Fruit fly (Drosophila melanogaster): Measurements from ENCODE around the gene CG32986.

The CG32986 gene

dm6 chr2L:8862476-8862875, at the start of gene CG32986:
CG32986 (plus strand) TSS chr2L:8862776.
- TF ChIP-seq CTCF (optimal IDR thresholded peaks at IDR 0.05) (no peak), CG8478 (optimal IDR thresholded peaks at IDR 0.05) (no peak)

- TF ChIP-seq CG8478 (optimal IDR thresholded peaks at IDR 0.05) = no peak
- no peak for TF ChIP-seq CTCF (optimal IDR thresholded peaks at IDR 0.05)
Measured at dm6 chr2L:8817343-8817742, 45.2 kb upstream of the CG32986 start.

dm6 chr2L:8820539-8820938, 42.0 kb upstream of the CG32986 start:
- TF ChIP-seq CTCF (optimal IDR thresholded peaks at IDR 0.05) (no peak), CG8478 (optimal IDR thresholded peaks at IDR 0.05) (no peak)

dm6 chr2L:8825222-8825869, 37.2 kb upstream of the CG32986 start, which contains the start of gene SoxN:
SoxN (plus strand) TSS chr2L:8825645.
- TF ChIP-seq CTCF (optimal IDR thresholded peaks at IDR 0.05) = peak in 1 of 2 experiments; percentile 32
- no peak for TF ChIP-seq CG8478 (optimal IDR thresholded peaks at IDR 0.05)

- no peak for TF ChIP-seq CTCF (optimal IDR thresholded peaks at IDR 0.05)
- no peak for TF ChIP-seq CG8478 (optimal IDR thresholded peaks at IDR 0.05)
Measured at dm6 chr2L:8828387-8828786, 34.2 kb upstream of the CG32986 start.

- TF ChIP-seq CG8478 (optimal IDR thresholded peaks at IDR 0.05) = no peak
Measured at dm6 chr2L:8832386-8833210, 30.0 kb upstream of the CG32986 start.

- no peak for TF ChIP-seq CG8478 (optimal IDR thresholded peaks at IDR 0.05)
- TF ChIP-seq CTCF (optimal IDR thresholded peaks at IDR 0.05) = no peak
Measured at dm6 chr2L:8834806-8835483, 27.6 kb upstream of the CG32986 start.

- no peak for TF ChIP-seq CTCF (optimal IDR thresholded peaks at IDR 0.05)
- no peak for TF ChIP-seq CG8478 (optimal IDR thresholded peaks at IDR 0.05)
Measured at dm6 chr2L:8839193-8839592, 23.4 kb upstream of the CG32986 start.

dm6 chr2L:8840717-8841116, 21.9 kb upstream of the CG32986 start:
- TF ChIP-seq CTCF (optimal IDR thresholded peaks at IDR 0.05) = no peak
- TF ChIP-seq CG8478 (optimal IDR thresholded peaks at IDR 0.05) = no peak

- no peak for TF ChIP-seq CTCF (optimal IDR thresholded peaks at IDR 0.05)
- no peak for TF ChIP-seq CG8478 (optimal IDR thresholded peaks at IDR 0.05)
Measured at dm6 chr2L:8841490-8842261, 20.9 kb upstream of the CG32986 start.

- TF ChIP-seq CTCF (optimal IDR thresholded peaks at IDR 0.05) (no peak), CG8478 (optimal IDR thresholded peaks at IDR 0.05) (no peak)
Measured at dm6 chr2L:8842262-8842561, 20.4 kb upstream of the CG32986 start.

- TF ChIP-seq CG8478 (optimal IDR thresholded peaks at IDR 0.05) (no peak), CTCF (optimal IDR thresholded peaks at IDR 0.05) (no peak)
Measured at dm6 chr2L:8843593-8843992, 19.0 kb upstream of the CG32986 start.

dm6 chr2L:8844693-8845092, 17.9 kb upstream of the CG32986 start:
- TF ChIP-seq CG8478 (optimal IDR thresholded peaks at IDR 0.05) = no peak
- TF ChIP-seq CTCF (optimal IDR thresholded peaks at IDR 0.05) = no peak

- TF ChIP-seq CG8478 (optimal IDR thresholded peaks at IDR 0.05) = no peak
- no peak for TF ChIP-seq CTCF (optimal IDR thresholded peaks at IDR 0.05)
Measured at dm6 chr2L:8845931-8846330, 16.6 kb upstream of the CG32986 start.

All from S2 (cell line).